Worm (Caenorhabditis elegans) whole organism, young adult: ENCODE data around the gene orc-2.

Experiments
- D2030.7 ChIP-seq: fragments of 200-800 bp; sonication (Bioruptor generic); IDR thresholded peaks from 2 replicates; pipeline ENCODE4 v1.3.6; 2022; ENCODE audit warnings: missing genetic modification reagents, missing genetic modification characterization, missing compliant biosample characterization
- F23B12.7 ChIP-seq: sonication (generic microtip); optimal IDR thresholded peaks from 2 replicates; lab custom pipeline; 2017; ENCODE audit warnings: missing genetic modification characterization, mild to moderate bottlenecking, missing compliant biosample characterization, antibody characterized with exemption, moderate library complexity; ENCODE audit not compliant: insufficient read depth
- F39B2.1 ChIP-seq: fragments of 200-800 bp; sonication (Bioruptor generic); IDR thresholded peaks from 2 replicates; pipeline ENCODE4 v1.3.6; 2022; ENCODE audit warnings: missing genetic modification reagents, missing genetic modification characterization, missing compliant biosample characterization
- F57A8.1 ChIP-seq: fragments of 200-800 bp; sonication (Bioruptor generic); optimal IDR thresholded peaks from 2 replicates; lab custom pipeline; 2018; ENCODE audit warnings: mild to moderate bottlenecking, missing genetic modification characterization, moderate library complexity, missing compliant biosample characterization
- F57C9.4 ChIP-seq: sonication (generic microtip); optimal IDR thresholded peaks from 2 replicates; lab custom pipeline; 2017; ENCODE audit warnings: mild to moderate bottlenecking, missing genetic modification characterization, missing compliant biosample characterization
- T07F8.4 ChIP-seq: sonication (generic microtip); optimal IDR thresholded peaks from 2 replicates; lab custom pipeline; 2016; ENCODE audit warnings: mild to moderate bottlenecking, missing genetic modification characterization, moderate library complexity, missing compliant biosample characterization
- Y53G8AR.9 ChIP-seq: fragments of 200-800 bp; sonication (Bioruptor generic); conservative IDR thresholded peaks from 2 replicates; pipeline ENCODE4 v1.3.6; 2022; ENCODE audit warnings: missing genetic modification reagents, missing genetic modification characterization, missing compliant biosample characterization
- Y67H2A.10 ChIP-seq: fragments of 200-800 bp; sonication (Bioruptor generic); conservative IDR thresholded peaks from 2 replicates; pipeline ENCODE4 v1.3.6; 2022; ENCODE audit warnings: missing genetic modification reagents, missing genetic modification characterization, missing compliant biosample characterization
- athp-1 ChIP-seq: sonication (generic microtip); optimal IDR thresholded peaks from 2 replicates; lab custom pipeline; 2017; ENCODE audit warnings: mild to moderate bottlenecking, missing genetic modification characterization, missing compliant biosample characterization
- attf-3 ChIP-seq: fragments of 200-800 bp; sonication (Bioruptor generic); conservative IDR thresholded peaks from 2 replicates; pipeline ENCODE4 v1.3.6; 2022; ENCODE audit warnings: missing genetic modification reagents, missing genetic modification characterization, missing compliant biosample characterization
- cebp-1 ChIP-seq, 2 experiments: fragments of 200-800 bp in 1 of 2; sonication (Bioruptor generic) in 1 of 2; sonication (generic microtip) in 1 of 2; IDR thresholded peaks in 1 of 2; optimal IDR thresholded peaks in 1 of 2; 2 replicates each; pipeline versions ENCODE4 v1.3.6 to Lab custom; 2017 to 2022; ENCODE audit warnings: missing compliant biosample characterization in 2 of 2, missing genetic modification characterization in 2 of 2, mild to moderate bottlenecking in 1 of 2, missing genetic modification reagents in 1 of 2, moderate library complexity in 1 of 2
- cebp-2 ChIP-seq: fragments of 200-800 bp; sonication (Bioruptor generic); IDR thresholded peaks from 2 replicates; pipeline ENCODE4 v1.3.6; 2022; ENCODE audit warnings: missing genetic modification characterization, missing compliant biosample characterization
- ceh-27 ChIP-seq: fragments of 200-800 bp; sonication (Bioruptor generic); optimal IDR thresholded peaks from 2 replicates; lab custom pipeline; 2018; ENCODE audit warnings: mild to moderate bottlenecking, missing genetic modification characterization, moderate library complexity, missing compliant biosample characterization
- ceh-40 ChIP-seq: fragments of 200-800 bp; sonication (Bioruptor generic); IDR thresholded peaks from 2 replicates; pipeline ENCODE4 v1.3.6; 2022; ENCODE audit warnings: missing genetic modification characterization, missing compliant biosample characterization
- dox-1 ChIP-seq: fragments of 200-800 bp; sonication (Bioruptor generic); IDR thresholded peaks from 2 replicates; pipeline ENCODE4 v1.3.6; 2022; ENCODE audit warnings: missing genetic modification reagents, missing genetic modification characterization, missing compliant biosample characterization
- dpff-1 ChIP-seq: sonication (generic microtip); optimal IDR thresholded peaks from 2 replicates; lab custom pipeline; 2017; ENCODE audit warnings: mild to moderate bottlenecking, missing genetic modification characterization, missing compliant biosample characterization
- fkh-3 ChIP-seq: sonication (generic microtip); optimal IDR thresholded peaks from 2 replicates; lab custom pipeline; 2016; ENCODE audit warnings: mild to moderate bottlenecking, missing genetic modification characterization, missing compliant biosample characterization
- him-1 ChIP-seq: sonication (generic microtip); optimal IDR thresholded peaks from 2 replicates; lab custom pipeline; 2016; ENCODE audit warnings: missing genotype, missing genetic modification reagents, missing genetic modification characterization, missing compliant biosample characterization
- let-607 ChIP-seq, 2 experiments: fragments of 200-800 bp in 1 of 2; sonication (Bioruptor generic) in 1 of 2; sonication (generic microtip) in 1 of 2; optimal IDR thresholded peaks; 2 replicates each; lab custom pipeline; 2016 to 2018; ENCODE audit warnings: mild to moderate bottlenecking in 2 of 2, missing compliant biosample characterization in 2 of 2, missing genetic modification characterization in 2 of 2, moderate library complexity in 2 of 2, missing genotype in 1 of 2
- lin-54 ChIP-seq: fragments of 200-800 bp; sonication (Bioruptor generic); optimal IDR thresholded peaks from 2 replicates; lab custom pipeline; 2018; ENCODE audit warnings: mild to moderate bottlenecking, missing genetic modification characterization, missing compliant biosample characterization
- lir-1 ChIP-seq: fragments of 200-800 bp; sonication (Bioruptor generic); conservative IDR thresholded peaks from 2 replicates; pipeline ENCODE4 v1.3.6; 2022; ENCODE audit warnings: missing genetic modification reagents, missing genetic modification characterization, missing compliant biosample characterization
- nfya-1 ChIP-seq: sonication (generic microtip); optimal IDR thresholded peaks from 2 replicates; lab custom pipeline; 2017; ENCODE audit warnings: antibody characterized with exemption, missing compliant biosample characterization, missing genetic modification characterization, borderline replicate concordance; ENCODE audit not compliant: insufficient read depth
- nhr-80 ChIP-seq: sonication (generic microtip); optimal IDR thresholded peaks from 2 replicates; lab custom pipeline; 2016; ENCODE audit warnings: missing genetic modification characterization, missing compliant biosample characterization
- nhr-90 ChIP-seq: sonication (generic microtip); optimal IDR thresholded peaks from 2 replicates; lab custom pipeline; 2016; ENCODE audit warnings: missing genotype, mild to moderate bottlenecking, missing genetic modification characterization, missing compliant biosample characterization
- rcor-1 ChIP-seq: fragments of 200-800 bp; sonication (Bioruptor generic); IDR thresholded peaks from 2 replicates; pipeline ENCODE4 v1.3.6; 2022; ENCODE audit warnings: missing genetic modification reagents, missing genetic modification characterization, missing compliant biosample characterization
- somi-1 ChIP-seq: fragments of 200-800 bp; sonication (Bioruptor generic); optimal IDR thresholded peaks from 2 replicates; lab custom pipeline; 2018; ENCODE audit warnings: mild to moderate bottlenecking, missing genetic modification characterization, missing compliant biosample characterization
- tbx-9 ChIP-seq: sonication (generic microtip); optimal IDR thresholded peaks from 2 replicates; lab custom pipeline; 2016; ENCODE audit warnings: borderline replicate concordance, missing genetic modification characterization, inconsistent platforms, missing compliant biosample characterization
- tlf-1 ChIP-seq: fragments of 200-800 bp; sonication (Bioruptor generic); optimal IDR thresholded peaks from 2 replicates; lab custom pipeline; 2018; ENCODE audit warnings: mild to moderate bottlenecking, missing genetic modification characterization, missing compliant biosample characterization
- xnd-1 ChIP-seq: sonication (generic microtip); optimal IDR thresholded peaks from 2 replicates; lab custom pipeline; 2016; ENCODE audit warnings: missing genotype, missing genetic modification reagents, missing genetic modification characterization, missing compliant biosample characterization
- ztf-25 ChIP-seq: fragments of 200-800 bp; sonication (Bioruptor generic); IDR thresholded peaks from 2 replicates; pipeline ENCODE4 v1.3.6; 2022; ENCODE audit warnings: missing genetic modification reagents, missing genetic modification characterization, missing compliant biosample characterization
- ztf-28 ChIP-seq: fragments of 200-800 bp; sonication (Bioruptor generic); IDR thresholded peaks from 2 replicates; pipeline ENCODE4 v1.3.6; 2022; ENCODE audit warnings: missing genetic modification reagents, missing genetic modification characterization, missing compliant biosample characterization
- ztf-3 ChIP-seq: fragments of 200-800 bp; sonication (Bioruptor generic); optimal IDR thresholded peaks from 2 replicates; lab custom pipeline; 2018; ENCODE audit warnings: mild to moderate bottlenecking, missing genetic modification characterization, missing compliant biosample characterization

The orc-2 gene

DNA sequence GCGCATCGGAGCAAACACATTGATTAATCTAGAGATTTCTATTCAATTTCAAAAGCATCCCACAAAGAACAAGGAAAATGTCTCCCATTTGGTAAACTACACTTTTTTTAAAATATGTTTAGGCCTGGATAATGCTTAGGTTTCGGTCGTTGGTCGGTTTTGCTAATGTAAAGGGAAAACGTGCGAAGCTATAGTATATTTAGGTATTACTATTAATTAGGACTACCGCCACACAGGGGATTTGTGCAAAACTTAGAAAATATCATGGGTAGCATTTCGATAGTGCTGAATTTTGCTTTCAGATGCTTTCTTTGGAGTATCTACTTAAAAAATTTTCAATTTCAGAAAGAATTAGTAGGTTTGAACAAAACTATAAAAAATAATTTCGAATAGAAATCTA, 39.3 kb downstream of the orc-2 start:
- TF ChIP-seq nhr-90 (tag; lab: Kevin White, UChicago) (no peak), tbx-9 (tag; lab: Kevin White, UChicago) (no peak), ceh-40 (GFP tag; lab: Robert Waterston, UW) (no peak), F57C9.4 (tag; lab: Kevin White, UChicago) (no peak), somi-1 (GFP tag; lab: Kevin White, UChicago) (no peak), xnd-1 (tag; lab: Kevin White, UChicago) (no peak), Y67H2A.10 (GFP tag; lab: Robert Waterston, UW) (no peak), cebp-2 (no peak), F39B2.1 (GFP tag; lab: Robert Waterston, UW) (no peak), ceh-27 (GFP tag; lab: Kevin White, UChicago) (no peak), Y53G8AR.9 (GFP tag; lab: Robert Waterston, UW) (no peak), him-1 (tag; lab: Kevin White, UChicago) (no peak), dox-1 (no peak), dpff-1 (tag; lab: Kevin White, UChicago) (no peak), tlf-1 (GFP tag; lab: Kevin White, UChicago) (no peak)

ce11 chrII:10914366-10914765, 40.6 kb downstream of the orc-2 start, which contains the start of gene F44F4.15:
TSS of gene F44F4.15 (plus strand) at chrII:10914666.
- TF ChIP-seq Y67H2A.10 (GFP tag; lab: Robert Waterston, UW) (no peak), T07F8.4 (tag; lab: Kevin White, UChicago) (no peak)

ce11 chrII:10915732-10916131, 42.0 kb downstream of the orc-2 start, which contains the start of gene F44F4.9:
TSS of gene F44F4.9 (minus strand) at chrII:10915832.
- TF ChIP-seq ztf-28 (GFP tag; lab: Robert Waterston, UW), result no peak
- no peak for TF ChIP-seq attf-3 (GFP tag; lab: Robert Waterston, UW)
- TF ChIP-seq dpff-1 (tag; lab: Kevin White, UChicago), result no peak
- no peak for TF ChIP-seq fkh-3 (tag; lab: Kevin White, UChicago)
- no peak for TF ChIP-seq ztf-25 (GFP tag; lab: Robert Waterston, UW)
- TF ChIP-seq cebp-2, result no peak

ce11 chrII:10917174-10917573, 43.4 kb downstream of the orc-2 start, which contains the start of gene F44F4.10:
TSS of gene F44F4.10 (minus strand) at chrII:10917274.
- TF ChIP-seq rcor-1 (GFP tag; lab: Robert Waterston, UW) (no peak), F57A8.1 (GFP tag; lab: Kevin White, UChicago) (no peak), ztf-3 (GFP tag; lab: Kevin White, UChicago) (no peak), lir-1 (no peak)

- TF ChIP-seq let-607 (tag; optimal IDR thresholded peaks at IDR 0.05; lab: Kevin White, UChicago) (peak in 1 of 2 experiments; percentile 63), D2030.7 (no peak), F23B12.7 (tag; lab: Kevin White, UChicago) (no peak), rcor-1 (GFP tag; lab: Robert Waterston, UW) (no peak), lin-54 (GFP tag; lab: Kevin White, UChicago) (no peak), cebp-1 (GFP tag; IDR thresholded peaks at IDR 0.05; lab: Robert Waterston, UW) (peak; percentile 50; the same call in 1 of the 2 replicates), cebp-1 (tag; optimal IDR thresholded peaks at IDR 0.05; lab: Kevin White, UChicago) (no peak), nfya-1 (tag; lab: Kevin White, UChicago) (no peak), athp-1 (tag; lab: Kevin White, UChicago) (no peak), nhr-80 (tag; lab: Kevin White, UChicago) (peak; percentile 83), ztf-28 (GFP tag; lab: Robert Waterston, UW) (no peak)
Observed at ce11 chrII:10918293-10918756, 44.6 kb downstream of the orc-2 start, which contains the start of gene tba-4. TSS of gene tba-4 (plus strand) at chrII:10918706.
